Worm (Caenorhabditis elegans): ENCODE measurements around the gene F42G8.8.

ce11 chrIV:8086552-8086951 lies 32.3 kb upstream of the F42G8.8 start, which contains the start of gene nsy-7:
- TF ChIP-seq nhr-77 (tag; optimal IDR thresholded peaks at IDR 0.05) = no peak
- TF ChIP-seq nhr-28 (tag; optimal IDR thresholded peaks at IDR 0.05) = no peak
- TF ChIP-seq lin-13 (GFP tag; optimal IDR thresholded peaks at IDR 0.05) = no peak
- TF ChIP-seq lin-38 (GFP tag; IDR thresholded peaks at IDR 0.05) = no peak
- TF ChIP-seq mxl-2 (GFP tag; conservative IDR thresholded peaks at IDR 0.05) = no peak
- no peak for TF ChIP-seq F26F4.8 (GFP tag; conservative IDR thresholded peaks at IDR 0.05)
- TF ChIP-seq duxl-1 (tag; optimal IDR thresholded peaks at IDR 0.05; ENCODE audit: poor library complexity) = no peak

Data from whole organism, L4 larva.